Worm (Caenorhabditis elegans) whole organism, L4 larva: Measurements from ENCODE around the gene wbp-2.

Experiments used
- F49E8.2 ChIP-seq: sonication (generic microtip); optimal IDR thresholded peaks from 2 replicates; lab custom pipeline; 2016; ENCODE audit warnings: missing compliant biosample characterization, mild to moderate bottlenecking, missing genetic modification characterization, borderline replicate concordance
- nhr-25 ChIP-seq: sonication (generic microtip); optimal IDR thresholded peaks from 2 replicates; lab custom pipeline; 2017; ENCODE audit warnings: missing genetic modification characterization, mild to moderate bottlenecking, missing compliant biosample characterization, antibody characterized with exemption, moderate library complexity, borderline replicate concordance; ENCODE audit not compliant: insufficient read depth

ce11 chrII:9310794-9311193 is 18.8 kb upstream of the wbp-2 start:
- TF ChIP-seq nhr-25 (tag; lab: Kevin White, UChicago) (no peak), F49E8.2 (tag; lab: Kevin White, UChicago) (no peak)
